Worm (Caenorhabditis elegans) whole organism, early embryonic: ENCODE results near the gene npr-3.
A peak's percentile ranks its signal among the peaks of the same experiment; 100 is the strongest.

ENCODE experiments used
- B0310.2 ChIP-seq: sonication (generic microtip); optimal IDR thresholded peaks from 2 replicates; lab custom pipeline; 2016; ENCODE audit warnings: mild to moderate bottlenecking, missing genetic modification characterization, missing compliant biosample characterization
- F13C5.2 ChIP-seq: sonication (generic microtip); optimal IDR thresholded peaks from 2 replicates; lab custom pipeline; 2017; ENCODE audit warnings: mild to moderate bottlenecking, missing genetic modification characterization, inconsistent platforms, missing compliant biosample characterization
- aly-1 ChIP-seq: sonication (generic microtip); optimal IDR thresholded peaks from 2 replicates; lab custom pipeline; 2016; ENCODE audit warnings: missing genetic modification characterization, missing compliant biosample characterization
- ama-1 ChIP-seq: fragments of 150-350 bp; optimal IDR thresholded peaks from 2 replicates; lab custom pipeline; 2014
- ceh-13 ChIP-seq: fragments of 200-800 bp; sonication (Bioruptor generic); optimal IDR thresholded peaks from 2 replicates; lab custom pipeline; 2018; ENCODE audit warnings: mild to moderate bottlenecking, missing genetic modification characterization, missing compliant biosample characterization
- ceh-36 ChIP-seq: sonication (generic microtip); optimal IDR thresholded peaks from 2 replicates; lab custom pipeline; 2016; ENCODE audit warnings: missing genetic modification characterization, inconsistent platforms, missing compliant biosample characterization
- ets-7 ChIP-seq: sonication (generic microtip); optimal IDR thresholded peaks from 2 replicates; lab custom pipeline; 2016; ENCODE audit warnings: missing genotype, missing genetic modification characterization, missing compliant biosample characterization
- flt-1 ChIP-seq: fragments of 200-800 bp; sonication (Bioruptor generic); IDR thresholded peaks from 2 replicates; pipeline ENCODE4 v1.3.6; 2022; ENCODE audit warnings: missing genetic modification characterization, missing compliant biosample characterization
- hmbx-1 ChIP-seq: sonication (generic microtip); optimal IDR thresholded peaks from 2 replicates; lab custom pipeline; 2016; ENCODE audit warnings: mild to moderate bottlenecking, missing genetic modification characterization, missing compliant biosample characterization
- hmg-4 ChIP-seq: fragments of 200-800 bp; sonication (Bioruptor generic); optimal IDR thresholded peaks from 2 replicates; lab custom pipeline; 2018; ENCODE audit warnings: mild to moderate bottlenecking, missing genetic modification characterization, missing compliant biosample characterization
- hnd-1 ChIP-seq: sonication (generic microtip); optimal IDR thresholded peaks from 2 replicates; lab custom pipeline; 2016; ENCODE audit warnings: missing genetic modification characterization, missing compliant biosample characterization
- pes-1 ChIP-seq: fragments of 200-800 bp; sonication (Bioruptor generic); IDR thresholded peaks from 2 replicates; pipeline ENCODE4 v1.3.6; 2022; ENCODE audit warnings: missing genetic modification reagents, missing genetic modification characterization, missing compliant biosample characterization
- scrt-1 ChIP-seq: fragments of 200-800 bp; sonication (Bioruptor generic); IDR thresholded peaks from 2 replicates; pipeline ENCODE4 v1.3.6; 2022; ENCODE audit warnings: missing genetic modification characterization, missing compliant biosample characterization
- sea-1 ChIP-seq: fragments of 200-800 bp; sonication (Bioruptor generic); conservative IDR thresholded peaks from 2 replicates; pipeline ENCODE4 v1.3.6; 2022; ENCODE audit warnings: missing genetic modification characterization, missing compliant biosample characterization
- tbx-11 ChIP-seq: fragments of 200-800 bp; sonication (Bioruptor generic); IDR thresholded peaks from 2 replicates; pipeline ENCODE4 v1.3.6; 2022; ENCODE audit warnings: missing genetic modification characterization, missing compliant biosample characterization
- tbx-37 ChIP-seq: fragments of 200-800 bp; sonication (Bioruptor generic); conservative IDR thresholded peaks from 2 replicates; pipeline ENCODE4 v1.3.6; 2022; ENCODE audit warnings: missing genetic modification reagents, missing genetic modification characterization, missing compliant biosample characterization
- tra-4 ChIP-seq: sonication (generic microtip); optimal IDR thresholded peaks from 2 replicates; lab custom pipeline; 2017; ENCODE audit warnings: missing genetic modification characterization, missing compliant biosample characterization

Gene npr-3

ce11 chrIV:11491422-11491821, 31.6 kb downstream of the npr-3 start:
- TF ChIP-seq hmg-4 (GFP tag; lab: Kevin White, UChicago), result no peak
- TF ChIP-seq tbx-11 (GFP tag; lab: Robert Waterston, UW), result no peak
- no peak for TF ChIP-seq flt-1 (GFP tag; lab: Robert Waterston, UW)
- no peak for TF ChIP-seq hmbx-1 (tag; lab: Kevin White, UChicago)
- TF ChIP-seq ama-1 (lab: Kevin White, UChicago), result no peak
- TF ChIP-seq hnd-1 (tag; lab: Kevin White, UChicago), result no peak
- no peak for TF ChIP-seq F13C5.2 (tag; lab: Kevin White, UChicago)
- TF ChIP-seq tbx-37 (GFP tag; lab: Robert Waterston, UW), result no peak
- no peak for TF ChIP-seq ceh-36 (tag; lab: Kevin White, UChicago)
- no peak for TF ChIP-seq aly-1 (tag; lab: Kevin White, UChicago)
- no peak for TF ChIP-seq pes-1
- TF ChIP-seq sea-1 (GFP tag; lab: Robert Waterston, UW), result no peak
- no peak for TF ChIP-seq scrt-1 (GFP tag; lab: Robert Waterston, UW)
- TF ChIP-seq ets-7, result no peak
- TF ChIP-seq tra-4 (tag; lab: Kevin White, UChicago), result no peak
- no peak for TF ChIP-seq B0310.2 (tag; lab: Kevin White, UChicago)

ce11 chrIV:11492345-11492744, 32.6 kb downstream of the npr-3 start:
- TF ChIP-seq ceh-36 (tag; lab: Kevin White, UChicago) (no peak), tbx-37 (GFP tag; lab: Robert Waterston, UW) (no peak), ets-7 (no peak), scrt-1 (GFP tag; lab: Robert Waterston, UW) (no peak), aly-1 (tag; lab: Kevin White, UChicago) (no peak), ama-1 (lab: Kevin White, UChicago) (no peak), B0310.2 (tag; lab: Kevin White, UChicago) (no peak), tra-4 (tag; lab: Kevin White, UChicago) (no peak), tbx-11 (GFP tag; lab: Robert Waterston, UW) (no peak)

DNA sequence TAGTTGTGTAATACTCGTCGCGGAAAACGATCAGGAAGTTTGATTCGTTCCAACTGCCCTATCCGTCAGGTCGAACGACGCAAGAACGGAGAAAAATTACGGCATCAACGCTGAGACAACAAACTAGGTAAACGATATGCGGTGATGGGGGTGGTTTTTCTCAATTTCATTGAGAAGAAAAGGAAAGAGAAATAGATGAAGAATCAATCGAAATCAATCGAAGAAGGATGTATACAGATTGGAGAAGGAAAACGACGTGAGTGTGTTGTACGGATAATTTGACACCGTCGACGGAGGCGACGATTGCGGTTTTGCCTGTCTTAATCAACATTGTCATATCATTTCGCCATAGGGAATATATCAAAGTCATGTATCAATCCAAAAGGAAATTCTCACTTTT, 34.1 kb downstream of the npr-3 start:
- TF ChIP-seq ets-7 (no peak), ama-1 (lab: Kevin White, UChicago) (no peak), tbx-11 (GFP tag; lab: Robert Waterston, UW) (no peak), hnd-1 (tag; lab: Kevin White, UChicago) (no peak), tbx-37 (GFP tag; lab: Robert Waterston, UW) (no peak), scrt-1 (GFP tag; lab: Robert Waterston, UW) (no peak), F13C5.2 (tag; lab: Kevin White, UChicago) (no peak), B0310.2 (tag; lab: Kevin White, UChicago) (no peak), hmg-4 (GFP tag; lab: Kevin White, UChicago) (no peak)

ce11 chrIV:11494924-11495323, 35.1 kb downstream of the npr-3 start:
- TF ChIP-seq F13C5.2 (tag; lab: Kevin White, UChicago) (peak; percentile 2), flt-1 (GFP tag; lab: Robert Waterston, UW) (no peak)

DNA sequence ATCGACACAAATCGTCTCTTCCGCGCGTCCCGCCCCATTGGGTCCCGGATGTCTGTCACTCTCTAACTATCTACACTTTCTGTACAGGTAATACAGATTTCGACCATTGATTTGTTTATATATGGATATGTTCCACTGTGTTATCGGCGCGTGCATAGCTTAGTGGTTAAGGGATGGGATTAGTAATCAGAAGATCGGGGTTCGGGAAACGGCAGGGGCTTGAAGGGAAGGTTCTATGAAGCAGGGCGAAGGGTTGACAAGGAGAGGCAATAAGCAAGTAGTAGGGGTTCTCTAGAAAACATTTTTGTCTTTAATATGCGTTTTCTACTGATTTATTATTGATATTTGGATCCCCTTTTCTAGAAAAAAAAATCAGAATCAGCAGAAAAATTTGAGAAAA, 37.5 kb downstream of the npr-3 start:
- TF ChIP-seq pes-1 (peak; percentile 72), ceh-36 (tag; lab: Kevin White, UChicago) (peak; percentile 51), scrt-1 (GFP tag; lab: Robert Waterston, UW) (peak; percentile 70; the same call in 1 of the 2 replicates), flt-1 (GFP tag; lab: Robert Waterston, UW) (peak; percentile 48; the same call in 1 of the 2 replicates), tbx-37 (GFP tag; lab: Robert Waterston, UW) (peak; percentile 42), sea-1 (GFP tag; lab: Robert Waterston, UW) (peak; percentile 67)

DNA sequence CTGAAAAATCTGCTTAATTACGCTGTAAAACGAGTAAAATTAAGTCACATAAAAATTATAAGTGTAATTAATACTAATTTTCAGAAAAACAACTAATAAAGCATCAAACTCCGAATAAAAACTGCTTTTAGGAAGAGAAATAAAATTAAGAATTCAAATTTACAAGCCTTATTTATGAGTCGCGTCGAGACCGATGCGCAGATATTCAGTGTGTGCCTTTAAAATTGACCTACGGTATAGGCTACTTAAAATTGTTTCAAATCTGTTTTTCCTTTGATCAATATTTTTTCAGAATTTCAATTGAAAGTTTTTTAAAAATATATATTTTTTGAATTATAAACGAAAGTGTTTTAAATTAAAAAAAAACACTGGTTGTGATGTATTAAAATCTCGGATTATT, 38.4 kb downstream of the npr-3 start, which contains the start of gene sms-1:
Gene sms-1 (minus strand): TSS at position 6 of the 400 bp plus-strand sequence.
- TF ChIP-seq hmbx-1 (tag; lab: Kevin White, UChicago) (no peak), hnd-1 (tag; lab: Kevin White, UChicago) (no peak), tbx-37 (GFP tag; lab: Robert Waterston, UW) (no peak), ceh-13 (no peak), tra-4 (tag; lab: Kevin White, UChicago) (no peak), scrt-1 (GFP tag; lab: Robert Waterston, UW) (no peak), flt-1 (GFP tag; lab: Robert Waterston, UW) (no peak)

DNA sequence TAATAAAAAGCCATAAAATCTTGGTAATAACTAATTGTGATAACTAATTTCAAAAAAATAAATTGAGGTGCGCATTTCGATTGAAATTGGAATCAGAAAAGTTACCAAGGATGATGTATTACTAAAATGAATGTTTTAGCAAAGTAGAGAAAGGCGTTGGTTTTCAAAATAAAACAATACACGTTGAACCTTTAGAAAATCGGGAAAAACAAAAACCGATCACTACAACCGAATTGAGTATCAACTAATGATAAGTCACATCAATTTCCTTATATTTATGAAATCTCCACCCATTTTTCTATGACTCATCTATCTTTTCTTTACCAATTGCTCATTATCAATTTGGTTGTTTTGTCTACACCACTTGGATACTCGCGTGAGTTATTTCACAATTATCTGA, 40.6 kb downstream of the npr-3 start, which contains the start of gene H21P03.10:
Gene H21P03.10 (plus strand): TSS at position 301 of the 400 bp plus-strand sequence.
- TF ChIP-seq sea-1 (GFP tag; lab: Robert Waterston, UW) (no peak), pes-1 (no peak), ama-1 (lab: Kevin White, UChicago) (no peak), aly-1 (tag; lab: Kevin White, UChicago) (no peak), tbx-11 (GFP tag; lab: Robert Waterston, UW) (no peak), ceh-36 (tag; lab: Kevin White, UChicago) (no peak)

- TF ChIP-seq ama-1 (lab: Kevin White, UChicago) (no peak), pes-1 (no peak), ceh-13 (no peak), tra-4 (tag; lab: Kevin White, UChicago) (no peak), hnd-1 (tag; lab: Kevin White, UChicago) (no peak), scrt-1 (GFP tag; lab: Robert Waterston, UW) (no peak), aly-1 (tag; lab: Kevin White, UChicago) (no peak), flt-1 (GFP tag; lab: Robert Waterston, UW) (no peak), ceh-36 (tag; lab: Kevin White, UChicago) (no peak)
These were observed 43.9 kb downstream of the npr-3 start for ce11 chrIV:11503654-11504053.
